Fruit fly (Drosophila melanogaster) whole organism: ENCODE measurements around the gene CG1847.

ENCODE experiments used
- Dll ChIP-seq: fragments of >200 bp; optimal IDR thresholded peaks from 2 replicates; lab custom pipeline; 2017
- EcR ChIP-seq, 2 experiments: fragments of >200 bp; optimal IDR thresholded peaks; 2 replicates each; lab custom pipeline; 2017; ENCODE audit warnings: missing biosample characterization in 2 of 2, missing genetic modification characterization in 2 of 2, missing genetic modification reagents in 2 of 2
- pan ChIP-seq: fragments of >200 bp; optimal IDR thresholded peaks from 2 replicates; lab custom pipeline; 2017
- usp ChIP-seq: fragments of >200 bp; optimal IDR thresholded peaks from 2 replicates; lab custom pipeline; 2017; ENCODE audit warnings: missing biosample characterization, missing genetic modification characterization, mixed read lengths

DNA sequence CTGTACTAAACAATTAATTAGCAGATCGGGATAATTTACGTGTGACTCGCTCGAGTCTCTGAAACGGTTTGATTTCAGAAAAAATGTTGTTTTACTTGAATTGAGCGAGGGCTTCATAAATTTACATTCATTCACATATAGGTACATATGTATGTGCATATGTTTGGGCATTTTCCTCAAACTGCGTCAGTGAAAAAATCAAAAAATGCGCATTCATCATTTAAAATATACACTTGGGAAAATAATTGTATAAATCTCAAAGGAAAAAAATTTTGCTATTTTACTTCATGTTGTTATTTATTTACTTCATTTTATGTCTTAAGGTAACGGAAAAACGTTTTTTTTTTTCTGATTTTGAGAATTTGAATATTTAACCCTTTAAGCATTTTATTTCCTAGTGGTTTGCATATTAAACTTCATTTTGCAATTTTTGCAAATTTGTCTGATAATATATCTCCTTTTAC lies 37.9 kb downstream of the CG1847 start, which contains the start of gene CG43156:
- no peak for TF ChIP-seq usp (GFP tag; lab: Kevin White, UChicago)
- TF ChIP-seq pan: no peak
- TF ChIP-seq EcR (GFP tag; optimal IDR thresholded peaks at IDR 0.05; lab: Kevin White, UChicago): no peak
- TF ChIP-seq Dll (lab: Kevin White, UChicago): no peak
